Worm (Caenorhabditis elegans): ENCODE results near the gene rnf-5.

rnf-5 gene

DNA sequence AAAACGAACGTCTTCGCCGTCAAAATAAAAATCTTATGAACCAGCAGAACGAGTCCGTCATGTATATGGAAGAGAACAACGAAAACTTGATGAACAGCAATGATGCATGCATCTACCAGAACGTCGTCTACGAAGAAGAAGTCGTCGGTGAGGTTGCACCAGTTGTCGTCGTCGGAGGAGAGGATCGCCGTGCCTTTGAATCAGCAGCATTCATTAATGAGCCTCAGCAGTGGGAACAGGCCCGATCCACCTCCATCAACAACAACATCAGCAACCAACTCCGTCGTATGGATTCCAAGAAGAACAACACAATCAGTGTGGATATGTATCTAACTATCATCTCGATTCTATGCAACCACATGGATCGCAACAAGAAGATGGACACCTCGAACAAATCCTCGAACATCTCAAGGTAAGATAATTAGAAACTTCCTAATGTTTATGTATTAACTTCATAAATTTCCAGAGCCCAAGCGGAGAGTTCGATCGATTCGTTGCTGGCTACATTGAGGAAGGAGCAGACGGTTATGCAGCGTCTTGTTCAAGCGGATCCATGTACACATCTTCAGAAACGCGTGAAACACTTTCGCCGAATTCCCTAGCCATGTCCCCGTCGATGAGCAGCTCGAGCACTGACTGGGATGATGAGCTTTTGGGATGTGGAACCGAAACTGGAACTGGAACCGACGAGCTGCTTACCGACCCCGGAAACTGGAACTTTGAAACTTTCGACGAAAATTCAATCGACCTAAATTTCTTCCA lies 27.9 kb upstream of the rnf-5 start (continued):
- TF ChIP-seq hmg-1.2 (GFP tag; IDR thresholded peaks at IDR 0.05) (0 out of 2 replicates have a peak, but pooled peaks have one; percentile 11), let-607 (tag; optimal IDR thresholded peaks at IDR 0.05) (no peak), hlh-26 (GFP tag; conservative IDR thresholded peaks at IDR 0.05) (no peak), B0261.1 (tag; optimal IDR thresholded peaks at IDR 0.05) (no peak), D2030.7 (GFP tag; IDR thresholded peaks at IDR 0.05) (no peak), ama-1 (optimal IDR thresholded peaks at IDR 0.05) (no peak), ama-1 (GFP tag; optimal IDR thresholded peaks at IDR 0.05) (peak in 1 of 2 experiments; percentile 66), cebp-2 (GFP tag; IDR thresholded peaks at IDR 0.05) (0 out of 2 replicates have a peak, but pooled peaks have one; percentile 57), F57C9.4 (tag; optimal IDR thresholded peaks at IDR 0.05) (no peak), lin-54 (GFP tag; optimal IDR thresholded peaks at IDR 0.05) (no peak)

DNA sequence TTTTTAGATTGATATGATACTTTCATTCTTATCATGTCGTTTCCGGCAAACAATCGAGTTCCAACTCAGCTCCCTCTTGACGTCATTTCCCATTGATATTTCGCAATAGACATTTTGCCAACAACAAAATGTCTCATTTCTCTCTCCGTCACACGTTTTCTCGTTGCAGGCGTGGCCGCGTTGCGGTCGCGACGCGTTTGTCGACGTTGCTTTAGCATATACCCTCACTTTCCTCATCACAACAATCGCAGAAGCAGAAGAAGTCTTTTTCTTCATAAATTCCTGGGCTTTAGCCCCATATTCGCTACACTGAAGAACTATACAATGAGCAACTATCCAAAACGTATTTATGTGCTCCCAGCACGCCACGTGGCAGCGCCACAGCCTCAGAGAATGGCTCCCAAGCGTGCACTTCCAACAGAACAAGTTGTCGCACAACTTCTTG lies 27.0 kb upstream of the rnf-5 start, which contains the start of gene xbp-1:
TSS of gene xbp-1 (plus strand) at position 151 of the 445 bp plus-strand sequence.
- no peak for TF ChIP-seq snpc-1.3 (tag; optimal IDR thresholded peaks at IDR 0.05; ENCODE audit: insufficient read depth)
- TF ChIP-seq repo-1 (tag; optimal IDR thresholded peaks at IDR 0.05) = no peak
- peak; percentile 32 for TF ChIP-seq sptf-2 (GFP tag; optimal IDR thresholded peaks at IDR 0.05)
- TF ChIP-seq K12H6.12 (tag; optimal IDR thresholded peaks at IDR 0.05) = peak; percentile 89
- no peak for TF ChIP-seq mxl-1 (tag; optimal IDR thresholded peaks at IDR 0.05)
- no peak for TF ChIP-seq ceh-100 (GFP tag; IDR thresholded peaks at IDR 0.05)
- TF ChIP-seq die-1 (tag; optimal IDR thresholded peaks at IDR 0.05) = no peak
- TF ChIP-seq C06A6.2 (GFP tag; conservative IDR thresholded peaks at IDR 0.05) = peak; percentile 62
- TF ChIP-seq B0019.2 (GFP tag; conservative IDR thresholded peaks at IDR 0.05) = no peak
- no peak for TF ChIP-seq sea-2 (GFP tag; IDR thresholded peaks at IDR 0.05)
- no peak for TF ChIP-seq rec-8 (tag; optimal IDR thresholded peaks at IDR 0.05)
- no peak for TF ChIP-seq attf-6 (GFP tag; IDR thresholded peaks at IDR 0.05)
- TF ChIP-seq ZK185.1 (tag; optimal IDR thresholded peaks at IDR 0.05; ENCODE audit: poor library complexity, severe bottlenecking) = peak; percentile 80
- TF ChIP-seq Y56A3A.18 (GFP tag; IDR thresholded peaks at IDR 0.05) = no peak
- peak; percentile 3 for TF ChIP-seq ztf-3 (GFP tag; optimal IDR thresholded peaks at IDR 0.05)
- TF ChIP-seq B0035.1 (tag; optimal IDR thresholded peaks at IDR 0.05) = peak; percentile 3
- no peak for TF ChIP-seq C17E4.6 (GFP tag; IDR thresholded peaks at IDR 0.05)
- peak; percentile 78 for TF ChIP-seq ekl-4 (GFP tag; IDR thresholded peaks at IDR 0.05)
- TF ChIP-seq T26A5.8 (tag; optimal IDR thresholded peaks at IDR 0.05) = no peak
- TF ChIP-seq cebp-1 (GFP tag; IDR thresholded peaks at IDR 0.05) = peak; percentile 100
- TF ChIP-seq cebp-1 (tag; optimal IDR thresholded peaks at IDR 0.05) = peak; percentile 100
- TF ChIP-seq F49E8.2 (tag; optimal IDR thresholded peaks at IDR 0.05; ENCODE audit: insufficient read depth) = no peak
- no peak for TF ChIP-seq mes-4 (tag; optimal IDR thresholded peaks at IDR 0.05)
- no peak for TF ChIP-seq ztf-28 (GFP tag; IDR thresholded peaks at IDR 0.05)
- TF ChIP-seq Y53F4B.3 (GFP tag; IDR thresholded peaks at IDR 0.05) = no peak
- TF ChIP-seq tbp1 (GFP tag; optimal IDR thresholded peaks at IDR 0.05) = peak; percentile 64
- TF ChIP-seq bed-1 (GFP tag; IDR thresholded peaks at IDR 0.05) = no peak
- peak; percentile 23 for TF ChIP-seq lsl-1 (GFP tag; optimal IDR thresholded peaks at IDR 0.05)
- TF ChIP-seq hrde-1 (tag; optimal IDR thresholded peaks at IDR 0.05; ENCODE audit: borderline replicate concordance) = no peak
- TF ChIP-seq egl-18 (GFP tag; IDR thresholded peaks at IDR 0.05) = 0 out of 2 replicates have a peak, but pooled peaks have one; percentile 23
- no peak for TF ChIP-seq hmg-20 (GFP tag; IDR thresholded peaks at IDR 0.05)
- no peak for TF ChIP-seq dpl-1 (GFP tag; optimal IDR thresholded peaks at IDR 0.05)
- no peak for TF ChIP-seq nhr-27 (tag; optimal IDR thresholded peaks at IDR 0.05)
- TF ChIP-seq tbx-9 (tag; optimal IDR thresholded peaks at IDR 0.05; ENCODE audit: borderline replicate concordance) = no peak
- peak; percentile 92 for TF ChIP-seq dox-1 (GFP tag; IDR thresholded peaks at IDR 0.05)
- TF ChIP-seq madf-8 (GFP tag; conservative IDR thresholded peaks at IDR 0.05) = no peak

Measured in whole organism, young adult.